Worm (Caenorhabditis elegans) whole organism, L1 larva: ENCODE results near the gene srx-133.
A peak's percentile ranks its signal among the peaks of the same experiment; 100 is the strongest.

Source experiments
- C04F5.9 ChIP-seq: sonication (generic microtip); optimal IDR thresholded peaks from 2 replicates; lab custom pipeline; 2016; ENCODE audit warnings: missing genetic modification characterization, missing compliant biosample characterization
- C16A3.4 ChIP-seq: fragments of 150-350 bp; optimal IDR thresholded peaks from 2 replicates; lab custom pipeline; 2014; ENCODE audit warnings: missing biosample characterization, missing genetic modification characterization
- F16B12.6 ChIP-seq: fragments of 150-350 bp; optimal IDR thresholded peaks from 2 replicates; lab custom pipeline; 2014; ENCODE audit warnings: missing biosample characterization, missing genetic modification characterization
- aha-1 ChIP-seq: fragments of 150-350 bp; optimal IDR thresholded peaks from 2 replicates; lab custom pipeline; 2014; ENCODE audit warnings: missing biosample characterization, missing genetic modification characterization
- alr-1 ChIP-seq: fragments of 200-800 bp; sonication (Bioruptor generic); optimal IDR thresholded peaks from 2 replicates; lab custom pipeline; 2018; ENCODE audit warnings: borderline replicate concordance, mild to moderate bottlenecking, missing genetic modification characterization, missing compliant biosample characterization
- ama-1 ChIP-seq: fragments of 150-350 bp; optimal IDR thresholded peaks from 2 replicates; lab custom pipeline; 2014
- ceh-82 ChIP-seq, 3 experiments: fragments of 150-350 bp in 1 of 3; sonication (generic microtip) in 2 of 3; optimal IDR thresholded peaks; 2 replicates each; lab custom pipeline; 2014 to 2017; ENCODE audit warnings: missing biosample characterization in 3 of 3, missing genetic modification characterization in 3 of 3
- ceh-90 ChIP-seq: sonication (generic microtip); optimal IDR thresholded peaks from 2 replicates; lab custom pipeline; 2016; ENCODE audit warnings: missing genetic modification characterization, missing compliant biosample characterization
- ces-1 ChIP-seq: fragments of 150-350 bp; optimal IDR thresholded peaks from 2 replicates; lab custom pipeline; 2014; ENCODE audit warnings: missing biosample characterization, missing genetic modification reagents, missing genetic modification characterization
- dpl-1 ChIP-seq, 3 experiments: fragments of 150-350 bp in 2 of 3; sonication (generic microtip) in 1 of 3; optimal IDR thresholded peaks; 2 replicates each; lab custom pipeline; 2014 to 2017; ENCODE audit warnings: missing biosample characterization in 3 of 3, missing genetic modification characterization in 3 of 3, missing genetic modification reagents in 3 of 3
- efl-1 ChIP-seq, 4 experiments: fragments of 150-350 bp; optimal IDR thresholded peaks in 3 of 4; peaks in 1 of 4; 1 replicate in 1 of 4; 2 replicates in 3 of 4; lab custom pipeline; 2014; ENCODE audit warnings: missing biosample characterization in 2 of 4, missing genetic modification characterization in 2 of 4, missing genetic modification reagents in 2 of 4
- egl-13 ChIP-seq: sonication (generic microtip); optimal IDR thresholded peaks from 2 replicates; lab custom pipeline; 2016; ENCODE audit warnings: missing genotype, missing genetic modification reagents, missing genetic modification characterization, missing compliant biosample characterization
- egl-27 ChIP-seq, 2 experiments: fragments of 150-350 bp in 1 of 2; sonication (generic microtip); optimal IDR thresholded peaks; 3 replicates each; lab custom pipeline; 2017 to 2018; ENCODE audit warnings: missing biosample characterization in 2 of 2, missing genetic modification characterization in 2 of 2, missing genetic modification reagents in 2 of 2
- elt-2 ChIP-seq: sonication (generic microtip); optimal IDR thresholded peaks from 2 replicates; lab custom pipeline; 2016; ENCODE audit warnings: missing genetic modification characterization, mild to moderate bottlenecking, inconsistent platforms, missing compliant biosample characterization, missing genetic modification reagents
- elt-3 ChIP-seq, 6 experiments: fragments of 150-350 bp in 1 of 6; sonication (generic microtip); optimal IDR thresholded peaks; 2 replicates each; lab custom pipeline; 2017 to 2018; ENCODE audit warnings: missing biosample characterization in 6 of 6, missing genetic modification characterization in 6 of 6, inconsistent platforms in 1 of 6
- fkh-8 ChIP-seq: sonication (generic microtip); optimal IDR thresholded peaks from 2 replicates; lab custom pipeline; 2016; ENCODE audit warnings: mild to moderate bottlenecking, missing genetic modification characterization, missing compliant biosample characterization
- fos-1 ChIP-seq: fragments of 150-350 bp; optimal IDR thresholded peaks from 2 replicates; lab custom pipeline; 2014; ENCODE audit warnings: missing biosample characterization, missing genetic modification characterization
- grh-1 ChIP-seq: fragments of 200-800 bp; sonication (Bioruptor generic); IDR thresholded peaks from 2 replicates; pipeline ENCODE4 v1.3.6; 2022; ENCODE audit warnings: missing genetic modification reagents, missing genetic modification characterization, missing compliant biosample characterization
- hlh-4 ChIP-seq: sonication (generic microtip); optimal IDR thresholded peaks from 2 replicates; lab custom pipeline; 2016; ENCODE audit warnings: mild to moderate bottlenecking, missing genetic modification characterization, missing compliant biosample characterization
- irx-1 ChIP-seq: sonication (generic microtip); optimal IDR thresholded peaks from 2 replicates; lab custom pipeline; 2016; ENCODE audit warnings: missing genetic modification characterization, missing compliant biosample characterization
- isw-1 ChIP-seq: fragments of 200-800 bp; sonication (Bioruptor generic); IDR thresholded peaks from 2 replicates; pipeline ENCODE4 v1.3.6; 2022; ENCODE audit warnings: missing genetic modification characterization, missing compliant biosample characterization
- jun-1 ChIP-seq: fragments of 150-350 bp; optimal IDR thresholded peaks from 2 replicates; lab custom pipeline; 2014; ENCODE audit warnings: missing biosample characterization, missing genetic modification reagents, missing genetic modification characterization
- lin-13 ChIP-seq: fragments of 150-350 bp; optimal IDR thresholded peaks from 2 replicates; lab custom pipeline; 2014; ENCODE audit warnings: missing biosample characterization, missing genetic modification reagents, missing genetic modification characterization
- lin-14 ChIP-seq: fragments of 200-800 bp; sonication (Bioruptor generic); optimal IDR thresholded peaks from 2 replicates; lab custom pipeline; 2018; ENCODE audit warnings: mild to moderate bottlenecking, missing genetic modification characterization, moderate library complexity, missing compliant biosample characterization
- lin-15B ChIP-seq: fragments of 150-350 bp; sonication (generic microtip); optimal IDR thresholded peaks from 3 replicates; lab custom pipeline; 2014; ENCODE audit warnings: missing biosample characterization, missing genetic modification characterization
- lin-35 ChIP-seq, 2 experiments: fragments of 150-350 bp; optimal IDR thresholded peaks; 2 replicates each; lab custom pipeline; 2014; ENCODE audit warnings: missing biosample characterization in 2 of 2, missing genetic modification characterization in 2 of 2, missing genetic modification reagents in 2 of 2
- lir-3 ChIP-seq: sonication (generic microtip); optimal IDR thresholded peaks from 2 replicates; lab custom pipeline; 2016; ENCODE audit warnings: mild to moderate bottlenecking, missing genetic modification characterization, moderate library complexity, missing compliant biosample characterization; ENCODE audit not compliant: poor library complexity
- lsy-2 ChIP-seq, 2 experiments: fragments of 150-350 bp; optimal IDR thresholded peaks; 2 replicates each; lab custom pipeline; 2014; ENCODE audit warnings: missing biosample characterization in 2 of 2, missing genetic modification characterization in 2 of 2
- mep-1 ChIP-seq: fragments of 150-350 bp; optimal IDR thresholded peaks from 2 replicates; lab custom pipeline; 2014; ENCODE audit warnings: missing biosample characterization, missing genetic modification characterization
- nhr-12 ChIP-seq: sonication (generic microtip); optimal IDR thresholded peaks from 2 replicates; lab custom pipeline; 2017; ENCODE audit warnings: missing biosample characterization, missing genetic modification characterization
- nhr-19 ChIP-seq: fragments of 200-800 bp; sonication (Bioruptor generic); conservative IDR thresholded peaks from 2 replicates; pipeline ENCODE4 v1.3.6; 2022; ENCODE audit warnings: missing genetic modification characterization, missing compliant biosample characterization
- nhr-47 ChIP-seq: sonication (generic microtip); optimal IDR thresholded peaks from 2 replicates; lab custom pipeline; 2016; ENCODE audit warnings: mild to moderate bottlenecking, missing genetic modification characterization, moderate library complexity, missing compliant biosample characterization
- nhr-77 ChIP-seq: fragments of 150-350 bp; optimal IDR thresholded peaks from 2 replicates; lab custom pipeline; 2014; ENCODE audit warnings: missing biosample characterization, missing genetic modification characterization
- nhr-84 ChIP-seq: sonication (generic microtip); optimal IDR thresholded peaks from 2 replicates; lab custom pipeline; 2017; ENCODE audit warnings: missing biosample characterization, missing genetic modification characterization
- nhr-85 ChIP-seq: sonication (generic microtip); peaks from one replicate; lab custom pipeline; 2016; ENCODE audit warnings: missing genetic modification characterization, inconsistent platforms, missing compliant biosample characterization
- pax-3 ChIP-seq: fragments of 200-800 bp; sonication (Bioruptor generic); optimal IDR thresholded peaks from 2 replicates; lab custom pipeline; 2018; ENCODE audit warnings: mild to moderate bottlenecking, missing genetic modification characterization, moderate library complexity, missing compliant biosample characterization
- pqm-1 ChIP-seq: sonication (generic microtip); optimal IDR thresholded peaks from 3 replicates; lab custom pipeline; 2017; ENCODE audit warnings: missing biosample characterization, missing genetic modification characterization
- rnt-1 ChIP-seq: sonication (generic microtip); optimal IDR thresholded peaks from 2 replicates; lab custom pipeline; 2016; ENCODE audit warnings: mild to moderate bottlenecking, missing genetic modification characterization, moderate library complexity, missing compliant biosample characterization
- skn-1 ChIP-seq: fragments of 150-350 bp; optimal IDR thresholded peaks from 2 replicates; lab custom pipeline; 2014; ENCODE audit warnings: missing biosample characterization, missing genetic modification characterization
- sox-4 ChIP-seq: sonication (generic microtip); optimal IDR thresholded peaks from 2 replicates; lab custom pipeline; 2016; ENCODE audit warnings: missing genetic modification characterization, missing compliant biosample characterization
- sup-37 ChIP-seq: fragments of 200-800 bp; sonication (Bioruptor generic); optimal IDR thresholded peaks from 2 replicates; lab custom pipeline; 2018; ENCODE audit warnings: mild to moderate bottlenecking, missing genetic modification characterization, missing compliant biosample characterization
- swsn-7 ChIP-seq: sonication (generic microtip); optimal IDR thresholded peaks from 2 replicates; lab custom pipeline; 2016; ENCODE audit warnings: missing genetic modification characterization, missing compliant biosample characterization
- tbx-2 ChIP-seq: sonication (generic microtip); optimal IDR thresholded peaks from 2 replicates; lab custom pipeline; 2016; ENCODE audit warnings: missing genetic modification characterization, missing compliant biosample characterization
- unc-130 ChIP-seq: fragments of 150-350 bp; optimal IDR thresholded peaks from 2 replicates; lab custom pipeline; 2017; ENCODE audit warnings: missing biosample characterization, missing genetic modification characterization, inconsistent platforms
- unc-30 ChIP-seq: sonication (generic microtip); optimal IDR thresholded peaks from 2 replicates; lab custom pipeline; 2017; ENCODE audit warnings: missing biosample characterization, missing genetic modification characterization
- unc-86 ChIP-seq: sonication (generic microtip); optimal IDR thresholded peaks from 2 replicates; lab custom pipeline; 2016; ENCODE audit warnings: missing genetic modification characterization, missing compliant biosample characterization
- unc-98 ChIP-seq: fragments of 200-800 bp; sonication (Bioruptor generic); IDR thresholded peaks from 2 replicates; pipeline ENCODE4 v1.3.6; 2022; ENCODE audit warnings: missing genetic modification characterization, missing compliant biosample characterization
- xbp-1 ChIP-seq: sonication (generic microtip); optimal IDR thresholded peaks from 2 replicates; lab custom pipeline; 2016; ENCODE audit warnings: missing genetic modification characterization, missing compliant biosample characterization
- ztf-11 ChIP-seq, 2 experiments: sonication (generic microtip); optimal IDR thresholded peaks; 2 replicates each; lab custom pipeline; 2016 to 2017; ENCODE audit warnings: missing genetic modification characterization in 2 of 2, missing biosample characterization in 1 of 2, missing compliant biosample characterization in 1 of 2
- ztf-4 ChIP-seq: fragments of 150-350 bp; optimal IDR thresholded peaks from 2 replicates; lab custom pipeline; 2014; ENCODE audit warnings: missing biosample characterization, missing genetic modification characterization

Gene srx-133

ce11 chrV:13816877-13817276 is 31.6 kb upstream of the srx-133 start, which contains the start of gene F55B12.2:
TSS of gene F55B12.2 (minus strand) at chrV:13816977.
- no peak for TF ChIP-seq unc-98 (GFP tag; lab: Robert Waterston, UW)
- no peak for TF ChIP-seq rnt-1 (tag; lab: Kevin White, UChicago)
- TF ChIP-seq ceh-90 = no peak
- no peak for TF ChIP-seq ztf-4 (tag; lab: Kevin White, UChicago)
- no peak for TF ChIP-seq fos-1 (tag; lab: Kevin White, UChicago)
- no peak for TF ChIP-seq mep-1
- TF ChIP-seq unc-130 = no peak
- TF ChIP-seq unc-30 (tag; lab: Kevin White, UChicago) = no peak

- TF ChIP-seq C04F5.9 (tag; lab: Kevin White, UChicago) (no peak), nhr-47 (peak; percentile 87), alr-1 (no peak), ztf-11 (tag; optimal IDR thresholded peaks at IDR 0.05; lab: Kevin White, UChicago) (peak in 1 of 2 experiments; percentile 0), unc-130 (peak; percentile 80), lir-3 (tag; lab: Kevin White, UChicago) (peak; percentile 57), dpl-1 (GFP tag; optimal IDR thresholded peaks at IDR 0.05; lab: Kevin White, UChicago) (peak; percentile 47 to 88 (median 79)), nhr-19 (GFP tag; lab: Robert Waterston, UW) (peak; percentile 82), lin-14 (GFP tag; lab: Kevin White, UChicago) (peak; percentile 88), efl-1 (optimal IDR thresholded peaks at IDR 0.05; lab: Kevin White, UChicago) (peak; percentile 75 to 81), efl-1 (GFP tag; optimal IDR thresholded peaks at IDR 0.05 in 1 of 2; lab: Kevin White, UChicago) (peak; percentile 71 to 98), swsn-7 (tag; lab: Kevin White, UChicago) (peak; percentile 85), egl-27 (tag; optimal IDR thresholded peaks at IDR 0.05; lab: Kevin White, UChicago) (no peak), skn-1 (peak; percentile 51), unc-30 (tag; lab: Kevin White, UChicago) (no peak), sup-37 (GFP tag; lab: Kevin White, UChicago) (peak; percentile 6), tbx-2 (peak; percentile 77), rnt-1 (tag; lab: Kevin White, UChicago) (peak; percentile 90), irx-1 (tag; lab: Kevin White, UChicago) (peak; percentile 64), lsy-2 (tag; optimal IDR thresholded peaks at IDR 0.05; lab: Kevin White, UChicago) (peak; percentile 85 to 88), hlh-4 (tag; lab: Kevin White, UChicago) (no peak), ama-1 (lab: Kevin White, UChicago) (no peak), F16B12.6 (peak; percentile 2), isw-1 (GFP tag; lab: Robert Waterston, UW) (peak; percentile 68), fkh-8 (peak; percentile 71), nhr-84 (tag; lab: Kevin White, UChicago) (no peak), C16A3.4 (tag; lab: Kevin White, UChicago) (peak; percentile 78), aha-1 (tag; lab: Kevin White, UChicago) (peak; percentile 12), pqm-1 (no peak), elt-2 (tag; lab: Kevin White, UChicago) (peak; percentile 43), nhr-12 (no peak), elt-3 (tag; optimal IDR thresholded peaks at IDR 0.05; lab: Kevin White, UChicago) (peak in 1 of 6 experiments; percentile 75), lin-35 (GFP tag; optimal IDR thresholded peaks at IDR 0.05; lab: Kevin White, UChicago) (peak; percentile 78 to 84), xbp-1 (tag; lab: Kevin White, UChicago) (peak; percentile 75), ces-1 (no peak), pax-3 (tag; lab: Kevin White, UChicago) (peak; percentile 79), nhr-85 (tag; lab: Kevin White, UChicago) (peak; percentile 90), grh-1 (peak; percentile 15; the same call in 1 of the 2 replicates), sox-4 (peak; percentile 55), nhr-77 (tag; lab: Kevin White, UChicago) (peak; percentile 55), lin-15B (tag; lab: Kevin White, UChicago) (peak; percentile 63), lin-13 (GFP tag; lab: Kevin White, UChicago) (peak; percentile 65), unc-86 (peak; percentile 74), egl-13 (tag; lab: Kevin White, UChicago) (peak; percentile 9), ceh-82 (tag; optimal IDR thresholded peaks at IDR 0.05; lab: Kevin White, UChicago) (peak; percentile 67 to 85 (median 70)), jun-1 (peak; percentile 50)
Measured at ce11 chrV:13818824-13819408, 29.6 kb upstream of the srx-133 start, which contains the start of gene sel-10. TSS of gene sel-10 (plus strand) at chrV:13819361.
